Worm (Caenorhabditis elegans) whole organism, L4 larva: ENCODE measurements around the gene mrpl-40.

Experiments
- F44E2.7 ChIP-seq: fragments of 200-800 bp; sonication (Bioruptor generic); IDR thresholded peaks from 2 replicates; pipeline ENCODE4 v2.1.2; 2022; ENCODE audit warnings: missing genetic modification characterization, missing compliant biosample characterization
- R02D3.7 ChIP-seq: fragments of 150-350 bp; sonication (generic microtip); optimal IDR thresholded peaks from 3 replicates; lab custom pipeline; 2014; ENCODE audit warnings: missing biosample characterization, missing genetic modification characterization
- Y48G9A.11 ChIP-seq: fragments of 200-800 bp; sonication (Bioruptor generic); IDR thresholded peaks from 2 replicates; pipeline ENCODE4 v1.3.6; 2022; ENCODE audit warnings: missing genetic modification reagents, missing genetic modification characterization, missing compliant biosample characterization
- Y75B8A.6 ChIP-seq: fragments of 200-800 bp; sonication (Bioruptor generic); IDR thresholded peaks from 2 replicates; pipeline ENCODE4 v1.3.6; 2022; ENCODE audit warnings: missing genetic modification reagents, missing genetic modification characterization, missing compliant biosample characterization
- aha-1 ChIP-seq: fragments of 150-350 bp; peaks from one replicate; lab custom pipeline; 2014; ENCODE audit warnings: missing biosample characterization, missing genetic modification characterization
- cey-2 ChIP-seq: sonication (generic microtip); optimal IDR thresholded peaks from 3 replicates; lab custom pipeline; 2017; ENCODE audit warnings: missing genetic modification characterization, mild to moderate bottlenecking, missing compliant biosample characterization, antibody characterized with exemption, borderline replicate concordance; ENCODE audit not compliant: insufficient read depth
- ctbp-1 ChIP-seq: fragments of 200-800 bp; sonication (Bioruptor generic); IDR thresholded peaks from 2 replicates; pipeline ENCODE4 v1.3.6; 2022; ENCODE audit warnings: missing genetic modification reagents, missing genetic modification characterization, missing compliant biosample characterization
- daf-16 ChIP-seq, 3 experiments: sonication (generic microtip); optimal IDR thresholded peaks; 2 replicates each; lab custom pipeline; 2016 to 2017; ENCODE audit warnings: missing genetic modification characterization in 3 of 3, missing genetic modification reagents in 3 of 3, mild to moderate bottlenecking in 2 of 3, missing compliant biosample characterization in 2 of 3, missing biosample characterization in 1 of 3, moderate library complexity in 1 of 3
- daf-19 ChIP-seq: fragments of 200-800 bp; sonication (Bioruptor generic); conservative IDR thresholded peaks from 2 replicates; pipeline ENCODE4 v1.3.6; 2022; ENCODE audit warnings: missing genetic modification characterization, missing compliant biosample characterization
- daf-8 ChIP-seq: fragments of 200-800 bp; sonication (Bioruptor generic); IDR thresholded peaks from 2 replicates; pipeline ENCODE4 v1.3.6; 2022; ENCODE audit warnings: missing genetic modification characterization, missing compliant biosample characterization
- dmd-8 ChIP-seq: fragments of 200-800 bp; sonication (Bioruptor generic); IDR thresholded peaks from 2 replicates; pipeline ENCODE4 v1.3.6; 2022; ENCODE audit warnings: missing genetic modification characterization, missing compliant biosample characterization
- dmd-9 ChIP-seq: fragments of 200-800 bp; sonication (Bioruptor generic); IDR thresholded peaks from 2 replicates; pipeline ENCODE4 v1.3.6; 2022; ENCODE audit warnings: missing genetic modification reagents, missing genetic modification characterization, missing compliant biosample characterization
- dpl-1 ChIP-seq: fragments of 150-350 bp; optimal IDR thresholded peaks from 2 replicates; lab custom pipeline; 2014; ENCODE audit warnings: missing biosample characterization, missing genetic modification reagents, missing genetic modification characterization
- duxl-1 ChIP-seq: sonication (generic microtip); optimal IDR thresholded peaks from 2 replicates; lab custom pipeline; 2016; ENCODE audit warnings: mild to moderate bottlenecking, missing genetic modification characterization, moderate library complexity, missing compliant biosample characterization; ENCODE audit not compliant: poor library complexity
- egl-43 ChIP-seq: fragments of 200-800 bp; sonication (Bioruptor generic); IDR thresholded peaks from 2 replicates; pipeline ENCODE4 v1.3.6; 2022; ENCODE audit warnings: missing genetic modification reagents, missing genetic modification characterization, missing compliant biosample characterization
- fkh-10 ChIP-seq: fragments of 150-350 bp; optimal IDR thresholded peaks from 2 replicates; lab custom pipeline; 2014; ENCODE audit warnings: missing biosample characterization, missing genetic modification reagents, missing genetic modification characterization
- fos-1 ChIP-seq: fragments of 150-350 bp; optimal IDR thresholded peaks from 2 replicates; lab custom pipeline; 2014; ENCODE audit warnings: missing biosample characterization, missing genetic modification characterization
- gei-8 ChIP-seq: fragments of 200-800 bp; sonication (Bioruptor generic); optimal IDR thresholded peaks from 2 replicates; lab custom pipeline; 2018; ENCODE audit warnings: mild to moderate bottlenecking, missing genetic modification characterization, missing compliant biosample characterization
- hmg-1.1 ChIP-seq: fragments of 200-800 bp; sonication (Bioruptor generic); IDR thresholded peaks from 2 replicates; pipeline ENCODE4 v1.3.6; 2022; ENCODE audit warnings: missing genetic modification reagents, missing genetic modification characterization, missing compliant biosample characterization
- jun-1 ChIP-seq: fragments of 150-350 bp; optimal IDR thresholded peaks from 2 replicates; lab custom pipeline; 2014; ENCODE audit warnings: missing biosample characterization, missing genetic modification reagents, missing genetic modification characterization
- lin-15B ChIP-seq: fragments of 150-350 bp; sonication (generic microtip); optimal IDR thresholded peaks from 3 replicates; lab custom pipeline; 2014; ENCODE audit warnings: missing biosample characterization, missing genetic modification characterization
- lin-38 ChIP-seq: fragments of 200-800 bp; sonication (Bioruptor generic); IDR thresholded peaks from 2 replicates; pipeline ENCODE4 v1.3.6; 2022; ENCODE audit warnings: missing genetic modification reagents, missing genetic modification characterization, missing compliant biosample characterization
- lir-3 ChIP-seq: sonication (generic microtip); optimal IDR thresholded peaks from 2 replicates; lab custom pipeline; 2016; ENCODE audit warnings: mild to moderate bottlenecking, missing genetic modification characterization, missing compliant biosample characterization
- lsy-2 ChIP-seq, 2 experiments: fragments of 150-350 bp in 1 of 2; sonication (generic microtip) in 1 of 2; optimal IDR thresholded peaks; 2 replicates each; lab custom pipeline; 2014 to 2017; ENCODE audit warnings: missing biosample characterization in 2 of 2, missing genetic modification characterization in 2 of 2
- madf-5 ChIP-seq, 2 experiments: fragments of 200-800 bp; sonication (Bioruptor generic); IDR thresholded peaks; 2 replicates each; pipeline ENCODE4 v1.3.6; 2022; ENCODE audit warnings: missing compliant biosample characterization in 2 of 2, missing genetic modification characterization in 2 of 2
- mdt-29 ChIP-seq: fragments of 200-800 bp; sonication (Bioruptor generic); IDR thresholded peaks from 2 replicates; pipeline ENCODE4 v1.3.6; 2022; ENCODE audit warnings: missing genetic modification reagents, missing genetic modification characterization, missing compliant biosample characterization
- nhr-102 ChIP-seq: sonication (generic microtip); optimal IDR thresholded peaks from 2 replicates; lab custom pipeline; 2016; ENCODE audit warnings: mild to moderate bottlenecking, missing genetic modification characterization, moderate library complexity, missing compliant biosample characterization
- nhr-48 ChIP-seq: sonication (generic microtip); optimal IDR thresholded peaks from 2 replicates; lab custom pipeline; 2016; ENCODE audit warnings: mild to moderate bottlenecking, missing genetic modification characterization, missing compliant biosample characterization
- pqm-1 ChIP-seq: sonication (generic microtip); optimal IDR thresholded peaks from 2 replicates; lab custom pipeline; 2017; ENCODE audit warnings: missing biosample characterization, missing genetic modification characterization
- set-16 ChIP-seq: fragments of 200-800 bp; sonication (Bioruptor generic); IDR thresholded peaks from 2 replicates; pipeline ENCODE4 v1.3.6; 2022; ENCODE audit warnings: missing genetic modification reagents, missing genetic modification characterization, missing compliant biosample characterization
- snpc-4 ChIP-seq: fragments of 150-350 bp; optimal IDR thresholded peaks from 2 replicates; lab custom pipeline; 2014; ENCODE audit warnings: missing biosample characterization, missing genetic modification characterization
- spr-1 ChIP-seq: sonication (generic microtip); optimal IDR thresholded peaks from 2 replicates; lab custom pipeline; 2016; ENCODE audit warnings: mild to moderate bottlenecking, missing genetic modification characterization, missing compliant biosample characterization
- unc-39 ChIP-seq: sonication (generic microtip); optimal IDR thresholded peaks from 2 replicates; lab custom pipeline; 2017; ENCODE audit warnings: missing biosample characterization, missing genetic modification characterization
- unc-62 ChIP-seq, 3 experiments: fragments of 150-350 bp in 1 of 3; sonication (generic microtip); optimal IDR thresholded peaks in 2 of 3; peaks in 1 of 3; 1 replicate in 1 of 3; 2 replicates in 2 of 3; lab custom pipeline; 2014 to 2017; ENCODE audit warnings: missing biosample characterization in 3 of 3, missing genetic modification characterization in 3 of 3, missing genetic modification reagents in 3 of 3, missing genotype in 1 of 3
- ztf-11 ChIP-seq: fragments of 150-350 bp; optimal IDR thresholded peaks from 2 replicates; lab custom pipeline; 2014; ENCODE audit warnings: missing biosample characterization, missing genetic modification characterization
- ztf-7 ChIP-seq: fragments of 150-350 bp; optimal IDR thresholded peaks from 2 replicates; lab custom pipeline; 2014; ENCODE audit warnings: missing biosample characterization, missing genetic modification characterization

Gene mrpl-40

DNA sequence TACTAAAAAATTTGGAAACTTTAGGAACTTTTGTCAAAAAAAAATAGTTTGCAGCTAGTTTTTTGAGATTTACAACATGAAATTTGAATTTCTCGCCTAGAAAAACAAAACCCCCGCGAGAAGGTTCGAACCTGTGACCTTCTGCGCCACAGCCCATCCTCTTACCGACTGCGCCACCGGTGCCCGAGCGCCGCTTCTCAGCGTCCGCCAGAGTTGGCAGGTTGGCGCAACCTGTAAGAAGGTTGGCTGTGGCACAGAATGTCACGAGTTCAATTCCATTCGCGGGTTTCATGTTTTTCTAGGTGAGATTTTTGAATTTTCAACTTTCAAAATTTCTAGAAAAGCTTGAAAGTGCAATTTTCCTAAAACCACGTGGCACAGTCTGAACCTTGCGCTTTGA lies 36.9 kb upstream of the mrpl-40 start:
- peak; percentile 77 for TF ChIP-seq set-16 (GFP tag; lab: Robert Waterston, UW)
- 0 out of 2 replicates have a peak, but pooled peaks have one; percentile 24 for TF ChIP-seq dmd-8 (GFP tag; lab: Robert Waterston, UW)
- TF ChIP-seq egl-43 (GFP tag; lab: Robert Waterston, UW) = 0 out of 2 replicates have a peak, but pooled peaks have one; percentile 12
- TF ChIP-seq unc-39 = no peak
- peak in 1 of 2 experiments; percentile 62 for TF ChIP-seq unc-62 (GFP tag; optimal IDR thresholded peaks at IDR 0.05 in 1 of 2; lab: Kevin White, UChicago)
- no peak for TF ChIP-seq unc-62 (tag; optimal IDR thresholded peaks at IDR 0.05; lab: Kevin White, UChicago)
- no peak for TF ChIP-seq daf-16 (GFP tag; optimal IDR thresholded peaks at IDR 0.05; lab: Kevin White, UChicago)
- TF ChIP-seq daf-16 (tag; optimal IDR thresholded peaks at IDR 0.05; lab: Kevin White, UChicago) = no peak

DNA sequence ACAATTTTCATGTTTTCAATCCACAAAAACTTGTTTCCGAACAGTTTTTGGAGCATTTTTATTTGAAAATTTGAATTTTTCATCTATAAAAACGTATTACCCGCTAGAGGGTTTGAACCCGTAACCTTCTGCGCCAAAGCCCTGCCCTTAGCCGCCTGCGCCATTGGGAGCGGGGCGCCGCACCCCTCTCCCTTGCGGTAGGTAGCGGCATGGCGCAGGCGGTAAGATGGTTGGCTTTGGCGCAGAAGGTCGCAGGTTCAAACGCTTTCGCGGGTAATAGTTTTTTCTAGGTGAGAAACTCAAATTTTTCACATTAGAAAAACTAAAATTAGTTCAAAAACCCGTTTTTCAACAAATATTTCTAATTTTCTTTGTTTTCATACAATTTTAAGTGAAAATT lies 35.7 kb upstream of the mrpl-40 start:
- TF ChIP-seq ztf-7 (tag; lab: Kevin White, UChicago) (no peak), daf-8 (GFP tag; lab: Robert Waterston, UW) (no peak), aha-1 (no peak), dpl-1 (GFP tag; lab: Kevin White, UChicago) (no peak), set-16 (GFP tag; lab: Robert Waterston, UW) (peak; percentile 83), R02D3.7 (tag; lab: Kevin White, UChicago) (no peak)

DNA sequence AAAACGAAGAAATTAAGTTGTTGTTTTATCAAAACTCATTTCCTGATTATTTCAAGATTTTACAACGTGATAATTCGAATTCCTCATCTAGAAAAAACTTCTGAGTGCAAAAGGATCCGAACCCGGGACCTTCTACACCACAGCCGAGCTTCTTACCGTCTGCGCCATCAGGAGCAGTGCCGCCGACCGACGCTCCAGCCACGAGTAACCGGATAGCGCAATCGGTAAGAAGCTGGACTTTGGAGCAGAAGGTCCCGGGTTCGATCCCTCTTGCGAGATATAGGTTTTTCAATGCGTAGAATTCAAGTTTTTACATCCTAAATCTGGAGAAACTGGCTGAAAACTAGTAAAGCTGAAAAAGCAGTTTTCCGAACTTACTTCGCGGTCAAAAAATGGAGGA lies 33.7 kb upstream of the mrpl-40 start:
- TF ChIP-seq set-16 (GFP tag; lab: Robert Waterston, UW) (peak; percentile 70), fkh-10 (GFP tag; lab: Kevin White, UChicago) (no peak), F44E2.7 (GFP tag; lab: Robert Waterston, UW) (no peak), cey-2 (tag; lab: Kevin White, UChicago) (no peak), snpc-4 (tag; lab: Kevin White, UChicago) (no peak), Y48G9A.11 (0 out of 2 replicates have a peak, but pooled peaks have one; percentile 55), lin-15B (tag; lab: Kevin White, UChicago) (no peak)

DNA sequence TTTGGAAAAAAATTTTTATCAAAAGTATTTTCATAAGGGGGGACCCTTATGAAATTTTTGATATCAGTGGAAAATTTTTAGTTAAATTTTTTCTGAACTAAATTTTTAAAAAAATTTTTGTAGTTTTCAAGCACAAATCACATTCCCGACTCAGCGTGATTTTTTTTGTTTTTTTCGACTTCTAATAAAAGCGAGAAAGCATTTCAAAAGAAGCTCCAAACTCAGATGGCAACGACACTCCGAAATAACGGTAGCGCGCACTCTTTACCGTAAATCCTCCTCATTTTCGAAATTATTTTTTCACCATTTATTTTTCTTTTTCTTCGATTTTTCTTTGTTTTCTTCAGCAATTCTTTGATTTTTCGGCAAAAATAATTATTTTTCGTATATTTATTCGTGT lies 30.1 kb upstream of the mrpl-40 start:
- TF ChIP-seq Y48G9A.11 = 0 out of 2 replicates have a peak, but pooled peaks have one; percentile 53

DNA sequence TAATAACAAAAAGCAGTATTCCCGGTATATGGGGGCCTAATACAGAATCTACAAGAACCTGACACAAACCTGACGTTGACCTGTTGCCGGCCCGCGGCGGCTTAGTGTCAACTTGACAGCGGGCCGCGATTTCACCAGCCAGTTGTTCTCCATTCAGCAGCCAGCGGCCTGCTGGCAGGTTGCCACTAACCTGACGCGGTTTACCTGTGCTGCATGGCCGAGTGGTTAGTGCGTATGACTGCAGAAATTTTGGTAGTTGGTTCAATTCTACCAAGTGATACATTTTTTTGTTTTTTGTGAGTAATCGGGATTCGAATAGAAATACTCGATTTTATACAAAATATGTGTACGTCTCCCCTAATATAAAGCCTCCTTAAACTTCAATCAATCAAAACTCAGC lies 28.6 kb upstream of the mrpl-40 start:
- peak; percentile 73; the same call in 1 of the 2 replicates for TF ChIP-seq egl-43 (GFP tag; lab: Robert Waterston, UW)
- peak; percentile 43; the same call in 1 of the 2 replicates for TF ChIP-seq set-16 (GFP tag; lab: Robert Waterston, UW)

DNA sequence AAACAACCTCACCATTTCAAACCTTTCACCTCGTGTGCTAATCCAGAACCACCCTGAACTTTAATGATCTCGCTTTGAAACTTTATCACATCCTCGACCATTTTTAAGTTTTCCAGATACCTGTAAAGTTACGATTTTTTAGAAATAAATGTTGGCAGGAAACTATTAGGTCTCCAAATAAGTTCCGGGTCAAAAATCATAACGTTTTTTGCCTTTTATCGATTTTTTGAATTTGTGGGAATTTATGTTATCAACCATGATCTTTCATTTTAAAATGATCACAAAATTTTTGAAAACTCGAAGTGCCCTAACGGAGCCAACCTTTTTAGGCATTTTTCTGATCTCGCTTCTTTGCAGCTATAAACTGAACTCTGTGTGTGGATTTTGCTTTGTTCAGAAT lies 26.3 kb upstream of the mrpl-40 start, which contains the start of gene btb-5:
btb-5 (minus strand) TSS at position 101 of the 400 bp plus-strand sequence.
- TF ChIP-seq lin-38 (GFP tag; lab: Robert Waterston, UW) (no peak), mdt-29 (GFP tag; lab: Robert Waterston, UW) (no peak), dmd-8 (GFP tag; lab: Robert Waterston, UW) (no peak), madf-5 (GFP tag; IDR thresholded peaks at IDR 0.05; lab: Robert Waterston, UW) (no peak), dmd-9 (GFP tag; lab: Robert Waterston, UW) (no peak), set-16 (GFP tag; lab: Robert Waterston, UW) (no peak), cey-2 (tag; lab: Kevin White, UChicago) (no peak), lir-3 (tag; lab: Kevin White, UChicago) (no peak), unc-62 (GFP tag; optimal IDR thresholded peaks at IDR 0.05 in 1 of 2; lab: Kevin White, UChicago) (no peak), unc-62 (tag; optimal IDR thresholded peaks at IDR 0.05; lab: Kevin White, UChicago) (no peak), fos-1 (tag; lab: Kevin White, UChicago) (no peak)

DNA sequence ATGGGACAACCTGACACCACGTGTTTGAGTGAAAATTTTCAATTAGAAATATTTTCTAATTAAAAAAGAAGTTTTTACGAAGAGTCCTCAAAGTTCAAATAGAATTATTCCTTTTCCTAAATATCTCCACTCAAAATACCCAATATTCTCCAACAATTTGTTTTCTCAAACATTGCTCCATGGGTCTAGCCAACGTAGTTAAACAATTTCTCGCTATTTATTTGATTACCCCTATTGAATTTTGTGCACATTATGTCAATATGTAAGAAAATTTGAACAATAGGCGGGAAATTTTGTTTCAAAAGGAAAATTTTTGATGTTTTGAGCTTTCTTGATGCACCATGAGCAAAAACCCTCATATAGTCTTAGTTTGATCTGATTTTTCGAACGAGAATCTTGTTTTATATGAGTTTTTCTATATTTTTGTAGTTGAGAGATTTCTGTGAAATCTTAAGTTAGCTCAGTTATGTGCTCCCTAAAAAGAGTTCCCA lies 24.9 kb upstream of the mrpl-40 start:
- TF ChIP-seq fkh-10 (GFP tag; lab: Kevin White, UChicago) (no peak), daf-19 (GFP tag; lab: Robert Waterston, UW) (no peak), ztf-11 (tag; lab: Kevin White, UChicago) (no peak), dmd-9 (GFP tag; lab: Robert Waterston, UW) (no peak), hmg-1.1 (GFP tag; lab: Robert Waterston, UW) (peak; percentile 65), duxl-1 (no peak), ctbp-1 (peak; percentile 70), spr-1 (no peak), lsy-2 (tag; optimal IDR thresholded peaks at IDR 0.05; lab: Kevin White, UChicago) (peak in 1 of 2 experiments; percentile 90), Y75B8A.6 (GFP tag; lab: Robert Waterston, UW) (peak; percentile 50; the same call in 1 of the 2 replicates), pqm-1 (tag; lab: Kevin White, UChicago) (no peak), R02D3.7 (tag; lab: Kevin White, UChicago) (no peak), nhr-48 (tag; lab: Kevin White, UChicago) (no peak), gei-8 (GFP tag; lab: Kevin White, UChicago) (no peak), nhr-102 (tag; lab: Kevin White, UChicago) (peak; percentile 2), jun-1 (tag; lab: Kevin White, UChicago) (no peak)
